Fruit fly (Drosophila melanogaster) whole organism, embryonic: ENCODE results near the gene CG31800.

ENCODE experiments used
- B-H1 ChIP-seq: fragments of 200-800 bp; sonication (Bioruptor generic); IDR thresholded peaks from 3 replicates; pipeline ENCODE4 v1.3.6; 2022; ENCODE audit warnings: missing biosample characterization, missing genetic modification characterization
- B-H2 ChIP-seq: fragments of 200-800 bp; sonication (Bioruptor generic); optimal IDR thresholded peaks from 2 replicates; lab custom pipeline; 2018; ENCODE audit warnings: missing biosample characterization, mild to moderate bottlenecking, missing genetic modification characterization
- CG13123 ChIP-seq: fragments of 200-800 bp; sonication (Bioruptor generic); optimal IDR thresholded peaks from 2 replicates; lab custom pipeline; 2016; ENCODE audit warnings: missing biosample characterization, missing genetic modification characterization
- CG15479 ChIP-seq: fragments of 200-800 bp; sonication (Bioruptor generic); optimal IDR thresholded peaks from 3 replicates; lab custom pipeline; 2019; ENCODE audit warnings: missing biosample characterization, mild to moderate bottlenecking, missing genetic modification characterization, moderate library complexity
- CG1832 ChIP-seq: fragments of 200-800 bp; sonication (Bioruptor generic); optimal IDR thresholded peaks from 2 replicates; lab custom pipeline; 2017; ENCODE audit warnings: missing biosample characterization, mild to moderate bottlenecking, missing genetic modification characterization, inconsistent platforms
- CG18599 ChIP-seq: fragments of 200-800 bp; sonication (Bioruptor generic); optimal IDR thresholded peaks from 3 replicates; lab custom pipeline; 2017; ENCODE audit warnings: missing biosample characterization, missing genetic modification characterization, mild to moderate bottlenecking, moderate library complexity, missing genetic modification reagents
- CG2116 ChIP-seq: fragments of 200-800 bp; sonication (Bioruptor generic); optimal IDR thresholded peaks from 3 replicates; lab custom pipeline; 2018; ENCODE audit warnings: missing biosample characterization, mild to moderate bottlenecking, missing genetic modification characterization
- CG30403 ChIP-seq: fragments of 200-800 bp; sonication (Bioruptor generic); optimal IDR thresholded peaks from 3 replicates; lab custom pipeline; 2016; ENCODE audit warnings: missing biosample characterization, missing genetic modification characterization
- CG31365 ChIP-seq: fragments of 200-800 bp; sonication (Bioruptor generic); optimal IDR thresholded peaks from 2 replicates; lab custom pipeline; 2018; ENCODE audit warnings: missing biosample characterization, mild to moderate bottlenecking, missing genetic modification characterization
- CG32532 ChIP-seq: fragments of 200-800 bp; sonication (Bioruptor generic); IDR thresholded peaks from 2 replicates; pipeline ENCODE4 v1.3.6; 2022; ENCODE audit warnings: missing biosample characterization, missing genetic modification characterization
- CG43689 ChIP-seq: fragments of 200-800 bp; sonication (Bioruptor generic); IDR thresholded peaks from 2 replicates; pipeline ENCODE4 v1.3.6; 2022; ENCODE audit warnings: missing biosample characterization, missing genetic modification characterization
- CG4854 ChIP-seq: fragments of 200-800 bp; sonication (Bioruptor generic); optimal IDR thresholded peaks from 2 replicates; lab custom pipeline; 2016; ENCODE audit warnings: missing biosample characterization, missing genetic modification characterization, inconsistent platforms
- CG7357 ChIP-seq: fragments of 200-800 bp; sonication (Bioruptor generic); IDR thresholded peaks from 3 replicates; pipeline ENCODE4 v1.3.6; 2022; ENCODE audit warnings: missing biosample characterization, missing genetic modification characterization
- CG7556 ChIP-seq: fragments of 200-800 bp; sonication (Bioruptor generic); optimal IDR thresholded peaks from 2 replicates; lab custom pipeline; 2017; ENCODE audit warnings: missing biosample characterization, mild to moderate bottlenecking, missing genetic modification characterization
- CG7786 ChIP-seq: fragments of 200-800 bp; sonication (Bioruptor generic); optimal IDR thresholded peaks from 2 replicates; lab custom pipeline; 2016; ENCODE audit warnings: missing biosample characterization, missing genetic modification characterization
- CG7928 ChIP-seq: fragments of 200-800 bp; sonication (Bioruptor generic); optimal IDR thresholded peaks from 2 replicates; lab custom pipeline; 2017; ENCODE audit warnings: missing biosample characterization, mild to moderate bottlenecking, missing genetic modification characterization
- CG9727 ChIP-seq: fragments of 200-800 bp; sonication (Bioruptor generic); optimal IDR thresholded peaks from 3 replicates; lab custom pipeline; 2017; ENCODE audit warnings: missing biosample characterization, mild to moderate bottlenecking, missing genetic modification characterization
- CG9817 ChIP-seq: fragments of 200-800 bp; sonication (Bioruptor generic); optimal IDR thresholded peaks from 2 replicates; lab custom pipeline; 2018; ENCODE audit warnings: missing biosample characterization, mild to moderate bottlenecking, missing genetic modification characterization, moderate library complexity
- E2f2 ChIP-seq: fragments of 200-800 bp; sonication (Bioruptor generic); IDR thresholded peaks from 2 replicates; pipeline ENCODE4 v1.3.6; 2022; ENCODE audit warnings: missing biosample characterization, missing genetic modification characterization
- Ets97D ChIP-seq: fragments of 200-800 bp; sonication (Bioruptor generic); optimal IDR thresholded peaks from 3 replicates; lab custom pipeline; 2016; ENCODE audit warnings: missing biosample characterization, missing genetic modification characterization
- H2.0 ChIP-seq: fragments of 200-800 bp; sonication (Bioruptor generic); IDR thresholded peaks from 2 replicates; pipeline ENCODE4 v1.3.6; 2022; ENCODE audit warnings: missing biosample characterization, missing genetic modification characterization
- Hand ChIP-seq: fragments of 200-800 bp; sonication (Bioruptor generic); optimal IDR thresholded peaks from 2 replicates; lab custom pipeline; 2017; ENCODE audit warnings: mild to moderate bottlenecking, missing biosample characterization, missing genetic modification reagents, missing genetic modification characterization
- Hr51 ChIP-seq, 2 experiments: fragments of 200-800 bp; sonication (Bioruptor generic); optimal IDR thresholded peaks; 2 replicates in 1 of 2; 3 replicates in 1 of 2; lab custom pipeline; 2016 to 2018; ENCODE audit warnings: missing biosample characterization in 2 of 2, missing genetic modification characterization in 2 of 2, mild to moderate bottlenecking in 1 of 2, moderate library complexity in 1 of 2
- MESR4 ChIP-seq: fragments of 200-800 bp; sonication (Bioruptor generic); optimal IDR thresholded peaks from 2 replicates; lab custom pipeline; 2018; ENCODE audit warnings: missing biosample characterization, mild to moderate bottlenecking, missing genetic modification characterization, moderate library complexity
- Nf-YA ChIP-seq: fragments of 200-800 bp; sonication (Bioruptor generic); IDR thresholded peaks from 2 replicates; pipeline ENCODE4 v1.3.6; 2022; ENCODE audit warnings: missing biosample characterization, missing genetic modification characterization
- Nf-YC ChIP-seq: fragments of 200-800 bp; optimal IDR thresholded peaks from 3 replicates; lab custom pipeline; 2019; ENCODE audit warnings: missing biosample characterization, mild to moderate bottlenecking, missing genetic modification characterization, moderate library complexity
- Rx ChIP-seq: fragments of 200-800 bp; sonication (Bioruptor generic); IDR thresholded peaks from 2 replicates; pipeline ENCODE4 v1.3.6; 2022; ENCODE audit warnings: missing biosample characterization, missing genetic modification characterization
- Usf ChIP-seq: fragments of 200-800 bp; sonication (Bioruptor generic); optimal IDR thresholded peaks from 2 replicates; lab custom pipeline; 2017; ENCODE audit warnings: missing genotype, missing biosample characterization, missing genetic modification characterization
- amos ChIP-seq: fragments of 200-800 bp; sonication (Bioruptor generic); IDR thresholded peaks from 2 replicates; pipeline ENCODE4 v1.3.6; 2022; ENCODE audit warnings: missing biosample characterization, missing genetic modification characterization; ENCODE audit not compliant: partially characterized antibody
- bab2 ChIP-seq: fragments of 200-800 bp; sonication (Bioruptor generic); optimal IDR thresholded peaks from 2 replicates; lab custom pipeline; 2016; ENCODE audit warnings: missing biosample characterization, missing genetic modification characterization
- btn ChIP-seq: fragments of 200-800 bp; sonication (Bioruptor generic); optimal IDR thresholded peaks from 2 replicates; lab custom pipeline; 2016; ENCODE audit warnings: missing biosample characterization, missing genetic modification characterization
- chm ChIP-seq: fragments of 200-800 bp; sonication (Bioruptor generic); IDR thresholded peaks from 2 replicates; pipeline ENCODE4 v1.3.6; 2022; ENCODE audit warnings: missing biosample characterization, missing genetic modification characterization
- cwo ChIP-seq: fragments of 200-800 bp; sonication (Bioruptor generic); optimal IDR thresholded peaks from 3 replicates; lab custom pipeline; 2017; ENCODE audit warnings: missing biosample characterization, missing genetic modification characterization, mild to moderate bottlenecking, moderate library complexity, missing genetic modification reagents
- ems ChIP-seq: fragments of 200-800 bp; sonication (Bioruptor generic); optimal IDR thresholded peaks from 3 replicates; lab custom pipeline; 2016; ENCODE audit warnings: missing biosample characterization, missing genetic modification characterization
- ewg ChIP-seq: fragments of 200-800 bp; sonication (Bioruptor generic); optimal IDR thresholded peaks from 3 replicates; lab custom pipeline; 2017; ENCODE audit warnings: mild to moderate bottlenecking, missing biosample characterization, missing genetic modification reagents, missing genetic modification characterization
- ham ChIP-seq: fragments of 200-800 bp; sonication (Bioruptor generic); IDR thresholded peaks from 2 replicates; pipeline ENCODE4 v1.3.6; 2022; ENCODE audit warnings: missing biosample characterization, missing genetic modification characterization
- mirr ChIP-seq: fragments of 200-800 bp; sonication (Bioruptor generic); optimal IDR thresholded peaks from 3 replicates; lab custom pipeline; 2018; ENCODE audit warnings: missing biosample characterization, mild to moderate bottlenecking, missing genetic modification characterization
- p53 ChIP-seq: fragments of 200-800 bp; sonication (Bioruptor generic); optimal IDR thresholded peaks from 2 replicates; lab custom pipeline; 2016; ENCODE audit warnings: missing biosample characterization, missing genetic modification characterization
- run ChIP-seq: fragments of 200-800 bp; sonication (Bioruptor generic); optimal IDR thresholded peaks from 3 replicates; lab custom pipeline; 2018; ENCODE audit warnings: missing biosample characterization, mild to moderate bottlenecking, missing genetic modification characterization
- shn ChIP-seq: fragments of 200-800 bp; sonication (Bioruptor generic); optimal IDR thresholded peaks from 3 replicates; lab custom pipeline; 2016; ENCODE audit warnings: missing biosample characterization, missing genetic modification characterization
- slp2 ChIP-seq: fragments of 200-800 bp; sonication (Bioruptor generic); optimal IDR thresholded peaks from 2 replicates; lab custom pipeline; 2016; ENCODE audit warnings: missing biosample characterization, missing genetic modification characterization
- sr ChIP-seq: fragments of 200-800 bp; sonication (Bioruptor generic); IDR thresholded peaks from 3 replicates; pipeline ENCODE4 v1.3.6; 2022; ENCODE audit warnings: missing biosample characterization, missing genetic modification characterization
- stwl ChIP-seq: fragments of 200-800 bp; sonication (Bioruptor generic); optimal IDR thresholded peaks from 3 replicates; lab custom pipeline; 2018; ENCODE audit warnings: missing biosample characterization, mild to moderate bottlenecking, missing genetic modification characterization, moderate library complexity
- sug ChIP-seq: fragments of 200-800 bp; optimal IDR thresholded peaks from 2 replicates; lab custom pipeline; 2019; ENCODE audit warnings: missing biosample characterization, mild to moderate bottlenecking, missing genetic modification characterization, moderate library complexity
- tio ChIP-seq: fragments of 200-800 bp; sonication (Bioruptor generic); optimal IDR thresholded peaks from 2 replicates; lab custom pipeline; 2017; ENCODE audit warnings: missing biosample characterization, missing genetic modification characterization, inconsistent platforms
- unpg ChIP-seq: fragments of 200-800 bp; sonication (Bioruptor generic); optimal IDR thresholded peaks from 3 replicates; lab custom pipeline; 2018; ENCODE audit warnings: missing biosample characterization, mild to moderate bottlenecking, missing genetic modification characterization, moderate library complexity
- yki ChIP-seq: fragments of >200 bp; optimal IDR thresholded peaks from 3 replicates; lab custom pipeline; 2018
- z ChIP-seq: fragments of 200-800 bp; sonication (Bioruptor generic); IDR thresholded peaks from 3 replicates; pipeline ENCODE4 v1.3.6; 2022; ENCODE audit warnings: missing biosample characterization, missing genetic modification characterization
- zen2 ChIP-seq: fragments of 200-800 bp; sonication (Bioruptor generic); IDR thresholded peaks from 3 replicates; pipeline ENCODE4 v1.3.6; 2022; ENCODE audit warnings: missing biosample characterization, missing genetic modification characterization; ENCODE audit not compliant: partially characterized antibody

CG31800 gene

dm6 chr2L:19011895-19012645, 22.3 kb downstream of the CG31800 start (continued):
- TF ChIP-seq Nf-YA (GFP tag; lab: Robert Waterston, UW) (peak; percentile 64; the same call in 1 of the 2 replicates), B-H2 (GFP tag; lab: Kevin White, UChicago) (no peak), E2f2 (GFP tag; lab: Robert Waterston, UW) (peak; percentile 55), Hand (GFP tag; lab: Kevin White, UChicago) (peak; percentile 88), mirr (GFP tag; lab: Kevin White, UChicago) (peak; percentile 88), sug (tag; lab: Kevin White, UChicago) (peak; percentile 41), cwo (GFP tag; lab: Kevin White, UChicago) (peak; percentile 87), CG1832 (GFP tag; lab: Kevin White, UChicago) (no peak), chm (GFP tag; lab: Robert Waterston, UW) (peak; percentile 79), CG2116 (GFP tag; lab: Kevin White, UChicago) (peak; percentile 22), yki (lab: Kevin White, UChicago) (no peak), ham (GFP tag; lab: Robert Waterston, UW) (peak; percentile 54; the same call in 1 of the 2 replicates), zen2 (GFP tag; lab: Robert Waterston, UW) (0 out of 3 replicates have a peak, but pooled peaks have one; percentile 23), CG18599 (GFP tag; lab: Kevin White, UChicago) (peak; percentile 96), CG30403 (peak; percentile 81), Ets97D (peak; percentile 42), run (tag; lab: Kevin White, UChicago) (peak; percentile 33), CG7786 (GFP tag; lab: Kevin White, UChicago) (peak; percentile 85), CG7928 (peak; percentile 54), sr (no peak), slp2 (peak; percentile 69), CG7556 (GFP tag; lab: Kevin White, UChicago) (peak; percentile 91), CG13123 (GFP tag; lab: Kevin White, UChicago) (peak; percentile 29), tio (GFP tag; lab: Kevin White, UChicago) (peak; percentile 66), CG9727 (GFP tag; lab: Kevin White, UChicago) (peak; percentile 82), CG43689 (peak; percentile 67), Rx (GFP tag; lab: Robert Waterston, UW) (peak; percentile 80), CG31365 (peak; percentile 50), B-H1 (GFP tag; lab: Robert Waterston, UW) (peak; percentile 78), unpg (GFP tag; lab: Kevin White, UChicago) (peak; percentile 74), Usf (GFP tag; lab: Kevin White, UChicago) (peak; percentile 10), CG15479 (no peak), shn (GFP tag; lab: Kevin White, UChicago) (peak; percentile 76), CG4854 (peak; percentile 58), stwl (tag; lab: Kevin White, UChicago) (no peak), bab2 (peak; percentile 86), z (GFP tag; lab: Robert Waterston, UW) (no peak), CG7357 (GFP tag; lab: Robert Waterston, UW) (peak; percentile 76), ewg (GFP tag; lab: Kevin White, UChicago) (peak; percentile 83), Hr51 (GFP tag; optimal IDR thresholded peaks at IDR 0.05; lab: Kevin White, UChicago) (peak; percentile 81 to 85), ems (GFP tag; lab: Kevin White, UChicago) (peak; percentile 77), Nf-YC (peak; percentile 43), amos (GFP tag; lab: Robert Waterston, UW) (no peak), p53 (GFP tag; lab: Kevin White, UChicago) (peak; percentile 12), H2.0 (peak; percentile 81), MESR4 (no peak), CG9817 (tag; lab: Kevin White, UChicago) (peak; percentile 76), btn (GFP tag; lab: Kevin White, UChicago) (peak; percentile 15), CG32532 (peak; percentile 85)
